Fruit fly (Drosophila melanogaster): ENCODE data around the gene CG8176.

Gene CG8176

DNA sequence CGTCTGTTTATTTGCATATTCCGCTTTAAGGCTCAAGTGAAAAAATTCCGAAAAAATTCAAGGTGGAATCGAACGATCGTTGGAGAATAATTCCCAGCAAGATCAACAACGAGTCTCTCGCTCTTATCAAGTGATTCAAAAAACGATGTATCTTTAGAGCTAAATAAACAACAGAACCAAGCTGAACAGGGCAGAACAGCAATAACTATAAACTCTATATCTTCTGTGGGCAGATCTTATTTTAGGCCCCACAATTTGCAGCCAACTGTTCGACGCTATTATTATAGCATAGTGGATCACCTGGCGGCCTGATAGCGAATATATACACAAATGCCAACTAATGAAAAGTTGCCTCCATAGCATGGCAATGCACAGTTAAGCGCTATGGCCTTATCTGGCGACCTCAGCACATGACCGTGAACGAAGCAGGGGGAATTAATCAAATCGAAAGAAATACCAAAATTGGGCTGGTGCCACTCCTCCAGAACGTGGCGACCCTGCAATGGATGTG is 13.6 kb downstream of the CG8176 start:
- no peak for TF ChIP-seq Hr83 (GFP tag; optimal IDR thresholded peaks at IDR 0.05; ENCODE audit: poor library complexity, severe bottlenecking)
- TF ChIP-seq Rel (GFP tag; optimal IDR thresholded peaks at IDR 0.05): no peak
- TF ChIP-seq Rel (tag; optimal IDR thresholded peaks at IDR 0.05): peak; percentile 69

DNA sequence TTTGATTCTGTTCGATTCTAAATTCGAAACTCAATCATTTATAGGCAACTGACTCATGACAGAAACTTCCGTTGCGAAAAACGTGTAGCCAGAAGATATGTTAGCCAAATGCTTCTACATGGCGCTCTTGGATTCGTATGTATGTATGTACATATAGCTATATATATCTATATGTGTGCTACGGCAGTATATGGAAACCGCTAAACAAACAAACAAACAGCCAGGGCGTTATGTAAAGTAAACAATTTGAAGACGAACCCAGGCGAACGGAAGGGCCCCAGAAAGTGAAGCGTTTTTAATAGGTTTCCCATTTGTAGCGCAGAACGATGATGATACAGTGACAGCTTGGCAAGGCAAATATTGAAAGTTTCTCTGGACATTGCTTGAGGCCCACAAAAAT is 14.1 kb downstream of the CG8176 start:
- TF ChIP-seq dsf (GFP tag; optimal IDR thresholded peaks at IDR 0.05; ENCODE audit: borderline replicate concordance): no peak
- no peak for TF ChIP-seq CG9705 (GFP tag; optimal IDR thresholded peaks at IDR 0.05)
- no peak for TF ChIP-seq Dfd (GFP tag; optimal IDR thresholded peaks at IDR 0.05)
- no peak for TF ChIP-seq sv (GFP tag; optimal IDR thresholded peaks at IDR 0.05)
- no peak for TF ChIP-seq HLH106 (tag; optimal IDR thresholded peaks at IDR 0.05)
- TF ChIP-seq foxo (GFP tag; optimal IDR thresholded peaks at IDR 0.05): no peak
- no peak for TF ChIP-seq Vsx2 (GFP tag; optimal IDR thresholded peaks at IDR 0.05; ENCODE audit: partially characterized antibody)
- TF ChIP-seq dmrt93B (GFP tag; optimal IDR thresholded peaks at IDR 0.05): no peak
- TF ChIP-seq brk (GFP tag; optimal IDR thresholded peaks at IDR 0.05): no peak
- no peak for TF ChIP-seq Sp1 (GFP tag; optimal IDR thresholded peaks at IDR 0.05)
- no peak for TF ChIP-seq GATAd (GFP tag; optimal IDR thresholded peaks at IDR 0.05)
- no peak for TF ChIP-seq Rel (GFP tag; optimal IDR thresholded peaks at IDR 0.05)
- no peak for TF ChIP-seq Rel (tag; optimal IDR thresholded peaks at IDR 0.05)
- TF ChIP-seq Myc (optimal IDR thresholded peaks at IDR 0.05): no peak

DNA sequence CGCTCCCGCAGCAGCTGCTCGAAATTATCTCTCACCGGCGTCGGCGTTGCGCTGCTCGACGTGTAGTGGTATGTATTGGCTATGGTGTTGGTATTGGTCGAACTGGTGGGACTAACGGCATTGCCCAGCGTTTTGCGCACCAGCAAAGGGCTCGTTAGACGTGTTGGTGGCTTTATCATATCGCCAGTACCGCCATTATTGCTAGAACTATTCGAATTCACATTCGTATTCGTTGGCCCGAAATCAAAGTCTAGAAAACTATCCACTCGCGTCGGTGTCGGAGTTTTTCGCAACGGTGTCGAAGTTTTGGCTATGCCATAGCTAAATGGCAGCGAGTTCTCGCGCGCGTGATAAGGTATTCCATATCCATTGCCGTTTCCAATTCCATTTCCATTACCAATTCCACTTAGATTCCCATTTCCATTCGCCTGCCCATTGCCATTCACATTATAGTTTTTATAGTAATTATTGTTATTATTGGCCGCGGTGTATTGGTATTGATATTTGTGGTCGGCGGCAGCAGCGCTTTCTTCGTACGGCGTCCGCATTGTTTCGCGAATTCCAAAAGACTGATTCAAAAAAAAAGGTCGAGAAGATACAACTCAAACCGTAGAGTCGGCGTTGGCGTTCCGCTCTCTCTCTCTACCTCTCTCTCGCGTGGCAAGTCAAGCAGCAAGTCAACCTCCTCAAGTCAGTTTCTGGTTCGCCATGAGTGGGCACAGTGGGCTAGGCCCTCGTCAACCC is 16.8 kb downstream of the CG8176 start, which contains the start of gene by:
TSS of gene by (minus strand) at position 575 of the 744 bp plus-strand sequence.
- TF ChIP-seq rgr (GFP tag; optimal IDR thresholded peaks at IDR 0.05) (no peak), Hr83 (GFP tag; optimal IDR thresholded peaks at IDR 0.05; ENCODE audit: poor library complexity, severe bottlenecking) (peak; percentile 15), jim (GFP tag; optimal IDR thresholded peaks at IDR 0.05) (peak; percentile 84), br (GFP tag; optimal IDR thresholded peaks at IDR 0.05) (no peak), dl (GFP tag; optimal IDR thresholded peaks at IDR 0.05; ENCODE audit: insufficient read depth in 1 of 2, partially characterized antibody in 2 of 2) (peak; percentile 74 to 83), dsf (GFP tag; optimal IDR thresholded peaks at IDR 0.05; ENCODE audit: borderline replicate concordance) (no peak), Dif (GFP tag; optimal IDR thresholded peaks at IDR 0.05; ENCODE audit: partially characterized antibody) (peak; percentile 82), Hnf4 (GFP tag; optimal IDR thresholded peaks at IDR 0.05) (no peak), fru (GFP tag; optimal IDR thresholded peaks at IDR 0.05) (no peak), foxo (GFP tag; optimal IDR thresholded peaks at IDR 0.05) (no peak), Vsx2 (GFP tag; optimal IDR thresholded peaks at IDR 0.05; ENCODE audit: partially characterized antibody) (peak; percentile 37)

DNA sequence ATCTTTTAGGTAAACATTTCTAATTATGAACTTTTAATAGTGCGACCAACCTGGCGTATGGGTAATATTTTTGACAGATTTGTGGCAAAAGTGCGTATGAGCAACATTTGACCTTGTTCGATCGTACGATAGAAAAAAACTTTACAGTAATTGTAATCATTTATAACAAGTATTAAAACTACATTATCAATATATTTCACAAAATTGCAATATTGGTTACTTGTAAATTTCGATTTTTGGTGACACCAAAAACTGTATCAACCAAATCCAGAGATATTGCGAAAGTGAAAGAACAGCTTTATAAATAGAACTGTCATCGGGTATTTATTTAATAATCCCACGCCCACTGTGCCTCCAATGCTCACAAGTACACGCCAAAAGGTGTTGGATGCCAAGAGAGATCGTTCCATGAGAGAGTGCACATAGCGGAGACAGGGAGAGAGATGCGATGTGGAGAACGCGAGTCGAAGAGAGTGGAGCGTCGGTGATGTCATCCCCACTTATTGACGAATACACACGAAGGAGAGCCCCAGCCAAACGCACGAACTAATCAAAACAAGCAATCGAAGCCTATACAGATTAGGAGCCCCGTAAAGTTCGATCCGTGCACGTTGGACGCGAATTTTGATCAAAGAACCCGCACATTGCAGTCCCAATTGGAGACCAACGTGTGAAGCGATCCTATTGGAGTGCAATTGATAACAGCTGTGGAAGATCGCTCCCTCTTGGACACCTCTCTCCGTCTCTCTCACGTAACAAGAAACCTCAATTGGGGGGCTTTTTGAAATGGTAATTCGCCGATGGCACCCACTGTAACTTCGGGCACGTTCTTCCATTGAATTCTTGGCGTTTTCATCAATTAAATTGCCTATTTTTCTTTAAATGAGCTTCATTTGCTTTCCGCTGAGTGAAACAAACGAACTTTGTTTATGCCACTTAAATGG is 17.6 kb downstream of the CG8176 start:
- peak; percentile 18 for TF ChIP-seq usp (GFP tag; optimal IDR thresholded peaks at IDR 0.05)
- peak; percentile 85 for TF ChIP-seq Hnf4 (GFP tag; optimal IDR thresholded peaks at IDR 0.05)
- TF ChIP-seq Mio (GFP tag; optimal IDR thresholded peaks at IDR 0.05): peak; percentile 64
- TF ChIP-seq sage (GFP tag; optimal IDR thresholded peaks at IDR 0.05): peak; percentile 47
- no peak for TF ChIP-seq lola (GFP tag; optimal IDR thresholded peaks at IDR 0.05)
- TF ChIP-seq CrebA (GFP tag; optimal IDR thresholded peaks at IDR 0.05; ENCODE audit: borderline replicate concordance): peak; percentile 74
- peak; percentile 54 for TF ChIP-seq GATAd (GFP tag; optimal IDR thresholded peaks at IDR 0.05)
- TF ChIP-seq CG9705 (GFP tag; optimal IDR thresholded peaks at IDR 0.05): peak; percentile 94
- TF ChIP-seq h (GFP tag; optimal IDR thresholded peaks at IDR 0.05): peak; percentile 95
- peak; percentile 74 for TF ChIP-seq dsf (GFP tag; optimal IDR thresholded peaks at IDR 0.05; ENCODE audit: borderline replicate concordance)
- TF ChIP-seq Abd-B (GFP tag; optimal IDR thresholded peaks at IDR 0.05): no peak
- TF ChIP-seq HLH106 (tag; optimal IDR thresholded peaks at IDR 0.05): peak; percentile 96
- peak; percentile 96 for TF ChIP-seq Jra (GFP tag; optimal IDR thresholded peaks at IDR 0.05)
- no peak for TF ChIP-seq Dfd (GFP tag; optimal IDR thresholded peaks at IDR 0.05)
- peak; percentile 97 for TF ChIP-seq OdsH (GFP tag; optimal IDR thresholded peaks at IDR 0.05)
- peak; percentile 95 for TF ChIP-seq psq (GFP tag; optimal IDR thresholded peaks at IDR 0.05)
- TF ChIP-seq woc (GFP tag; optimal IDR thresholded peaks at IDR 0.05): peak; percentile 97
- TF ChIP-seq N (GFP tag; optimal IDR thresholded peaks at IDR 0.05): no peak
- peak; percentile 92 for TF ChIP-seq tai (GFP tag; optimal IDR thresholded peaks at IDR 0.05)
- no peak for TF ChIP-seq Myc (optimal IDR thresholded peaks at IDR 0.05)
- peak; percentile 95 for TF ChIP-seq rgr (GFP tag; optimal IDR thresholded peaks at IDR 0.05)
- TF ChIP-seq Hr78 (GFP tag; optimal IDR thresholded peaks at IDR 0.05): no peak
- TF ChIP-seq Rel (GFP tag; optimal IDR thresholded peaks at IDR 0.05): peak; percentile 69
- peak; percentile 74 for TF ChIP-seq Rel (tag; optimal IDR thresholded peaks at IDR 0.05)
- peak; percentile 76 to 98 for TF ChIP-seq foxo (GFP tag; optimal IDR thresholded peaks at IDR 0.05)
- TF ChIP-seq jim (GFP tag; optimal IDR thresholded peaks at IDR 0.05): no peak
- peak; percentile 98 for TF ChIP-seq Sp1 (GFP tag; optimal IDR thresholded peaks at IDR 0.05)
- peak; percentile 96 for TF ChIP-seq ey (GFP tag; optimal IDR thresholded peaks at IDR 0.05)
- TF ChIP-seq Vsx2 (GFP tag; optimal IDR thresholded peaks at IDR 0.05; ENCODE audit: partially characterized antibody): peak; percentile 87
- peak; percentile 79 for TF ChIP-seq sv (GFP tag; optimal IDR thresholded peaks at IDR 0.05)
